Worm (Caenorhabditis elegans) whole organism, L4 larva: ENCODE data around the gene K07C11.7.

Experiments
- F10B5.3 ChIP-seq: sonication (generic microtip); optimal IDR thresholded peaks from 2 replicates; lab custom pipeline; 2016; ENCODE audit warnings: mild to moderate bottlenecking, missing genetic modification characterization, missing compliant biosample characterization
- F26F4.8 ChIP-seq: fragments of 200-800 bp; sonication (Bioruptor generic); conservative IDR thresholded peaks from 2 replicates; pipeline ENCODE4 v1.3.6; 2022; ENCODE audit warnings: missing genetic modification characterization, missing compliant biosample characterization
- F37D6.2 ChIP-seq: sonication (generic microtip); optimal IDR thresholded peaks from 2 replicates; lab custom pipeline; 2016; ENCODE audit warnings: mild to moderate bottlenecking, missing genetic modification characterization, missing compliant biosample characterization
- T20F7.1 ChIP-seq: fragments of 200-800 bp; sonication (Bioruptor generic); optimal IDR thresholded peaks from 2 replicates; lab custom pipeline; 2018; ENCODE audit warnings: mild to moderate bottlenecking, missing genetic modification characterization, missing compliant biosample characterization
- Y5F2A.4 ChIP-seq: fragments of 200-800 bp; sonication (Bioruptor generic); optimal IDR thresholded peaks from 2 replicates; lab custom pipeline; 2018; ENCODE audit warnings: mild to moderate bottlenecking, missing genetic modification characterization, missing compliant biosample characterization
- aha-1 ChIP-seq: fragments of 150-350 bp; peaks from one replicate; lab custom pipeline; 2014; ENCODE audit warnings: missing biosample characterization, missing genetic modification characterization
- ama-1 ChIP-seq: fragments of 150-350 bp; optimal IDR thresholded peaks from 2 replicates; lab custom pipeline; 2014; ENCODE audit warnings: inconsistent platforms, mixed read lengths
- attf-4 ChIP-seq: sonication (generic microtip); optimal IDR thresholded peaks from 3 replicates; lab custom pipeline; 2017; ENCODE audit warnings: missing biosample characterization, missing genetic modification characterization
- ceh-32 ChIP-seq: sonication (generic microtip); optimal IDR thresholded peaks from 2 replicates; lab custom pipeline; 2016; ENCODE audit warnings: mild to moderate bottlenecking, missing genetic modification characterization, missing compliant biosample characterization; ENCODE audit not compliant: poor library complexity
- ceh-82 ChIP-seq: sonication (generic microtip); optimal IDR thresholded peaks from 2 replicates; lab custom pipeline; 2017; ENCODE audit warnings: missing biosample characterization, missing genetic modification characterization
- ces-1 ChIP-seq: fragments of 150-350 bp; sonication (generic microtip); optimal IDR thresholded peaks from 4 replicates; lab custom pipeline; 2014; ENCODE audit warnings: missing biosample characterization, missing genetic modification reagents, missing genetic modification characterization
- cey-2 ChIP-seq: sonication (generic microtip); optimal IDR thresholded peaks from 3 replicates; lab custom pipeline; 2017; ENCODE audit warnings: missing genetic modification characterization, mild to moderate bottlenecking, missing compliant biosample characterization, antibody characterized with exemption, borderline replicate concordance; ENCODE audit not compliant: insufficient read depth
- daf-16 ChIP-seq, 3 experiments: sonication (generic microtip); optimal IDR thresholded peaks; 2 replicates each; lab custom pipeline; 2016 to 2017; ENCODE audit warnings: missing genetic modification characterization in 3 of 3, missing genetic modification reagents in 3 of 3, mild to moderate bottlenecking in 2 of 3, missing compliant biosample characterization in 2 of 3, missing biosample characterization in 1 of 3, moderate library complexity in 1 of 3
- daf-8 ChIP-seq: fragments of 200-800 bp; sonication (Bioruptor generic); IDR thresholded peaks from 2 replicates; pipeline ENCODE4 v1.3.6; 2022; ENCODE audit warnings: missing genetic modification characterization, missing compliant biosample characterization
- egl-27 ChIP-seq: sonication (generic microtip); optimal IDR thresholded peaks from 3 replicates; lab custom pipeline; 2017; ENCODE audit warnings: missing biosample characterization, missing genetic modification reagents, missing genetic modification characterization
- fkh-10 ChIP-seq: fragments of 150-350 bp; optimal IDR thresholded peaks from 2 replicates; lab custom pipeline; 2014; ENCODE audit warnings: missing biosample characterization, missing genetic modification reagents, missing genetic modification characterization
- hif-1 ChIP-seq, 2 experiments: sonication (generic microtip); optimal IDR thresholded peaks; 2 replicates each; lab custom pipeline; 2016 to 2017; ENCODE audit warnings: missing compliant biosample characterization in 2 of 2, missing genetic modification characterization in 2 of 2, missing genetic modification reagents in 2 of 2, missing genotype in 2 of 2, mild to moderate bottlenecking in 1 of 2
- hlh-11 ChIP-seq: fragments of 200-800 bp; sonication (Bioruptor generic); optimal IDR thresholded peaks from 2 replicates; lab custom pipeline; 2018; ENCODE audit warnings: mild to moderate bottlenecking, missing genetic modification characterization, missing compliant biosample characterization
- hlh-30 ChIP-seq: sonication (generic microtip); optimal IDR thresholded peaks from 2 replicates; lab custom pipeline; 2017; ENCODE audit warnings: antibody characterized with exemption, mild to moderate bottlenecking, missing genetic modification characterization, missing compliant biosample characterization; ENCODE audit not compliant: insufficient read depth
- jun-1 ChIP-seq: fragments of 150-350 bp; optimal IDR thresholded peaks from 2 replicates; lab custom pipeline; 2014; ENCODE audit warnings: missing biosample characterization, missing genetic modification reagents, missing genetic modification characterization
- lin-29 ChIP-seq: fragments of 200-800 bp; sonication (Bioruptor generic); IDR thresholded peaks from 2 replicates; pipeline ENCODE4 v1.3.6; 2022; ENCODE audit warnings: missing genetic modification reagents, missing genetic modification characterization, missing compliant biosample characterization
- lin-38 ChIP-seq: fragments of 200-800 bp; sonication (Bioruptor generic); IDR thresholded peaks from 2 replicates; pipeline ENCODE4 v1.3.6; 2022; ENCODE audit warnings: missing genetic modification reagents, missing genetic modification characterization, missing compliant biosample characterization
- lin-39 ChIP-seq: fragments of 150-350 bp; optimal IDR thresholded peaks from 2 replicates; lab custom pipeline; 2014; ENCODE audit warnings: missing biosample characterization, missing genetic modification reagents, missing genetic modification characterization
- lir-3 ChIP-seq: sonication (generic microtip); optimal IDR thresholded peaks from 2 replicates; lab custom pipeline; 2016; ENCODE audit warnings: mild to moderate bottlenecking, missing genetic modification characterization, missing compliant biosample characterization
- mdl-1 ChIP-seq, 2 experiments: fragments of 150-350 bp in 1 of 2; sonication (generic microtip) in 1 of 2; optimal IDR thresholded peaks; 2 replicates each; lab custom pipeline; 2014 to 2017; ENCODE audit warnings: missing biosample characterization in 2 of 2, missing genetic modification characterization in 2 of 2
- nhr-10 ChIP-seq: fragments of 150-350 bp; optimal IDR thresholded peaks from 2 replicates; lab custom pipeline; 2014; ENCODE audit warnings: missing biosample characterization, missing genetic modification characterization
- nhr-42 ChIP-seq: fragments of 200-800 bp; sonication (Bioruptor generic); IDR thresholded peaks from 2 replicates; pipeline ENCODE4 v1.3.6; 2022; ENCODE audit warnings: missing genetic modification characterization, missing compliant biosample characterization
- nhr-76 ChIP-seq: fragments of 150-350 bp; optimal IDR thresholded peaks from 2 replicates; lab custom pipeline; 2014; ENCODE audit warnings: missing biosample characterization, missing genetic modification characterization
- pha-4 ChIP-seq, 2 experiments: fragments of 150-350 bp in 1 of 2; fragments of 200-800 bp in 1 of 2; sonication (Bioruptor generic) in 1 of 2; IDR thresholded peaks in 1 of 2; optimal IDR thresholded peaks in 1 of 2; 2 replicates each; pipeline versions ENCODE4 v1.3.6 to Lab custom; 2014 to 2022; ENCODE audit warnings: missing genetic modification characterization in 2 of 2, missing genetic modification reagents in 2 of 2, missing biosample characterization in 1 of 2, missing compliant biosample characterization in 1 of 2
- php-3 ChIP-seq: fragments of 200-800 bp; sonication (Bioruptor generic); IDR thresholded peaks from 2 replicates; pipeline ENCODE4 v1.3.6; 2022; ENCODE audit warnings: missing genetic modification reagents, missing genetic modification characterization, missing compliant biosample characterization
- saeg-2 ChIP-seq: fragments of 200-800 bp; sonication (Bioruptor generic); IDR thresholded peaks from 2 replicates; pipeline ENCODE4 v1.3.6; 2022; ENCODE audit warnings: missing genetic modification reagents, missing genetic modification characterization, missing compliant biosample characterization
- snpc-1.2 ChIP-seq: fragments of 200-800 bp; sonication (Bioruptor generic); IDR thresholded peaks from 2 replicates; pipeline ENCODE4 v1.3.6; 2022; ENCODE audit warnings: missing genetic modification reagents, missing genetic modification characterization, missing compliant biosample characterization
- unc-130 ChIP-seq: sonication (generic microtip); optimal IDR thresholded peaks from 2 replicates; lab custom pipeline; 2016; ENCODE audit warnings: missing genetic modification reagents, missing genetic modification characterization, missing compliant biosample characterization
- unc-62 ChIP-seq, 3 experiments: fragments of 150-350 bp in 1 of 3; sonication (generic microtip); optimal IDR thresholded peaks in 2 of 3; peaks in 1 of 3; 1 replicate in 1 of 3; 2 replicates in 2 of 3; lab custom pipeline; 2014 to 2017; ENCODE audit warnings: missing biosample characterization in 3 of 3, missing genetic modification characterization in 3 of 3, missing genetic modification reagents in 3 of 3, missing genotype in 1 of 3
- vab-7 ChIP-seq: fragments of 200-800 bp; sonication (Bioruptor generic); IDR thresholded peaks from 2 replicates; pipeline ENCODE4 v1.3.6; 2022; ENCODE audit warnings: missing genetic modification reagents, missing genetic modification characterization, missing compliant biosample characterization

K07C11.7 gene

ce11 chrV:8190430-8190829 is 23.3 kb downstream of the K07C11.7 start, which contains the start of gene F20D6.1:
F20D6.1 (plus strand) TSS chrV:8190730.
- TF ChIP-seq daf-16 (GFP tag; optimal IDR thresholded peaks at IDR 0.05; lab: Kevin White, UChicago) (no peak), daf-16 (tag; optimal IDR thresholded peaks at IDR 0.05; lab: Kevin White, UChicago) (no peak), lir-3 (tag; lab: Kevin White, UChicago) (no peak), Y5F2A.4 (GFP tag; lab: Kevin White, UChicago) (no peak), hlh-30 (tag; lab: Kevin White, UChicago) (no peak), nhr-76 (tag; lab: Kevin White, UChicago) (no peak), nhr-42 (no peak), lin-29 (no peak), F26F4.8 (GFP tag; lab: Robert Waterston, UW) (no peak), aha-1 (tag; lab: Kevin White, UChicago) (no peak), fkh-10 (GFP tag; lab: Kevin White, UChicago) (no peak), unc-130 (no peak), egl-27 (no peak), F37D6.2 (tag; lab: Kevin White, UChicago) (no peak), attf-4 (tag; lab: Kevin White, UChicago) (no peak), lin-38 (no peak), hif-1 (tag; optimal IDR thresholded peaks at IDR 0.05; lab: Kevin White, UChicago) (no peak), ceh-32 (tag; lab: Kevin White, UChicago) (no peak), T20F7.1 (no peak), saeg-2 (no peak)

- no peak for TF ChIP-seq php-3
- TF ChIP-seq hlh-11 (tag; lab: Kevin White, UChicago): no peak
- no peak for TF ChIP-seq ceh-32 (tag; lab: Kevin White, UChicago)
- no peak for TF ChIP-seq lin-38
- TF ChIP-seq lin-39 (tag; lab: Kevin White, UChicago): no peak
- no peak for TF ChIP-seq snpc-1.2 (GFP tag; lab: Robert Waterston, UW)
- no peak for TF ChIP-seq nhr-10 (tag; lab: Kevin White, UChicago)
- no peak for TF ChIP-seq F26F4.8 (GFP tag; lab: Robert Waterston, UW)
- TF ChIP-seq, all 104 proteins: peak for 0
These were observed 23.8 kb downstream of the K07C11.7 start, which contains the start of gene F20D6.12 for ce11 chrV:8190016-8190415. F20D6.12 (minus strand) TSS chrV:8190116.

- TF ChIP-seq jun-1 (tag; lab: Kevin White, UChicago): no peak
- TF ChIP-seq aha-1 (tag; lab: Kevin White, UChicago): peak; percentile 94
- no peak for TF ChIP-seq daf-8
- no peak for TF ChIP-seq pha-4 (GFP tag; IDR thresholded peaks at IDR 0.05; lab: Robert Waterston, UW)
- no peak for TF ChIP-seq pha-4 (tag; optimal IDR thresholded peaks at IDR 0.05; lab: Kevin White, UChicago)
These were observed 25.3 kb downstream of the K07C11.7 start, which contains the start of gene F20D6.15 for ce11 chrV:8188421-8188820. F20D6.15 (minus strand) TSS chrV:8188467.

- TF ChIP-seq lin-38 (no peak), vab-7 (GFP tag; lab: Robert Waterston, UW) (no peak), mdl-1 (tag; optimal IDR thresholded peaks at IDR 0.05; lab: Kevin White, UChicago) (no peak), F10B5.3 (tag; lab: Kevin White, UChicago) (no peak), snpc-1.2 (GFP tag; lab: Robert Waterston, UW) (no peak), nhr-10 (tag; lab: Kevin White, UChicago) (no peak), ceh-82 (no peak), aha-1 (tag; lab: Kevin White, UChicago) (peak; percentile 68), ces-1 (no peak), cey-2 (tag; lab: Kevin White, UChicago) (no peak), ama-1 (lab: Kevin White, UChicago) (no peak), unc-62 (GFP tag; optimal IDR thresholded peaks at IDR 0.05 in 1 of 2; lab: Kevin White, UChicago) (peak in 1 of 2 experiments; percentile 1), unc-62 (tag; optimal IDR thresholded peaks at IDR 0.05; lab: Kevin White, UChicago) (no peak)
- TF ChIP-seq, all 104 proteins: peak for 2
These were observed 28.0 kb downstream of the K07C11.7 start, which contains the start of gene F20D6.2 for ce11 chrV:8185737-8186136. F20D6.2 (plus strand) TSS chrV:8186037.
